Fruit fly (Drosophila melanogaster) whole organism: ENCODE results near the gene CG7512.

Source experiments
- CG8478 ChIP-seq: fragments of >200 bp; optimal IDR thresholded peaks from 2 replicates; lab custom pipeline; 2018; ENCODE audit warnings: inconsistent platforms
- Dll ChIP-seq: fragments of >200 bp; optimal IDR thresholded peaks from 2 replicates; lab custom pipeline; 2017
- EcR ChIP-seq, 2 experiments: fragments of >200 bp; optimal IDR thresholded peaks; 2 replicates each; lab custom pipeline; 2017; ENCODE audit warnings: missing biosample characterization in 2 of 2, missing genetic modification characterization in 2 of 2, missing genetic modification reagents in 2 of 2
- pan ChIP-seq: fragments of >200 bp; optimal IDR thresholded peaks from 2 replicates; lab custom pipeline; 2017
- psq ChIP-seq: fragments of >200 bp; optimal IDR thresholded peaks from 2 replicates; lab custom pipeline; 2017
- usp ChIP-seq: fragments of >200 bp; optimal IDR thresholded peaks from 2 replicates; lab custom pipeline; 2017; ENCODE audit warnings: missing biosample characterization, missing genetic modification characterization, mixed read lengths

Gene CG7512

dm6 chr3L:11533704-11534319 lies 20.3 kb downstream of the CG7512 start:
- TF ChIP-seq CG8478 (lab: Kevin White, UChicago) = no peak
- no peak for TF ChIP-seq EcR (GFP tag; optimal IDR thresholded peaks at IDR 0.05; lab: Kevin White, UChicago)
- TF ChIP-seq usp (GFP tag; lab: Kevin White, UChicago) = no peak
- no peak for TF ChIP-seq Dll (lab: Kevin White, UChicago)
- TF ChIP-seq pan (lab: Kevin White, UChicago) = no peak
- no peak for TF ChIP-seq psq

- no peak for TF ChIP-seq psq
- TF ChIP-seq CG8478 (lab: Kevin White, UChicago) = no peak
- TF ChIP-seq EcR (GFP tag; optimal IDR thresholded peaks at IDR 0.05; lab: Kevin White, UChicago) = no peak
- TF ChIP-seq pan (lab: Kevin White, UChicago) = no peak
- TF ChIP-seq Dll (lab: Kevin White, UChicago) = no peak
- no peak for TF ChIP-seq usp (GFP tag; lab: Kevin White, UChicago)
These were observed 21.1 kb downstream of the CG7512 start for dm6 chr3L:11534391-11535246.

DNA sequence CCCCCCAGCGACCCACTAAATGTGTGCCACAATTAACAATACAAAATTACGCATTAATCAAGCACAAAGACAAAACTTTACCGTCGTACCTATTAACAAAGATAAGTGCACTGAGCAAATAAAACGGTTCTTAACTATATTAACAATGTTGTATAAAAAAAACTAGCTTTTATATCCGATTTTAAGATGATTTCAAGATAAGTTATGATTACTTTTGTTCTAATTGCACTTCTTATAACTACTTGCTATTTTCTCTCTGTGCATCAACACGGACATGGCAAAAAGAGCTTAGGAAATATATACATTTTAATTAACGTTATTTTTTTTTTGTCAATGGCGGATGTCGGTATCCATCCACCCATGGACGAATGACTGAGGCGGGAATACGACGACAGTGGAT lies 22.6 kb downstream of the CG7512 start:
- TF ChIP-seq Dll (lab: Kevin White, UChicago) = no peak
- no peak for TF ChIP-seq pan (lab: Kevin White, UChicago)
- TF ChIP-seq psq = no peak
- TF ChIP-seq CG8478 (lab: Kevin White, UChicago) = no peak

DNA sequence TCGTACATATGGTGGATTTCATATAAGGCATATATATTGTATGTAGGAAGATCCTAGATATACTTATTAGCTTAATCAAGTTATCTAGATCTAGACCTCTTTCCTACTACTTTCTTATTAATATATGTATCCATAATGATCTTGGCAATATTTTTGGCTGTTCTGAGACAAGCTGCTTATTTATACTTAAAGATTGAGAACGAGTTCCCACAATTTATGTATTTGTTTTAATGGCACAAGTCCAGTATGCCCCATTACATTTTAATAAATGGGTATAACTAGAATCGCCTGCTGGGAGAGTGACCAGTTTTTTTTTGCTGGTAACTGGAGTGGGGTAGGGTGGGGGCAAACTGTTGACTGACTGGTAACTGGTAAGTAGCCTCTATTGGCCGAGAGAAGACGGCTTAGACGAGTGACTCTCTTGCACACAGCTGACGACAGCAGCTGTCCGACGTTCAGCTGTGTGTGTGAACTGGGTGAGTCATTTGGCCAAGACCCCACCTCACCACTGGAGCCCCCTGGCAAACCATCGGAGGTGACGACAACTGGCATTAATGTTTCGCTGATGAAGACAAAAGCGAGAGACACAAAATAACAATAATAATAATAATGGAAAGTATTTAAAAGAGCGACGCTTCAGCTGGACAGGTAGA lies 23.4 kb downstream of the CG7512 start:
- TF ChIP-seq EcR (GFP tag; optimal IDR thresholded peaks at IDR 0.05; lab: Kevin White, UChicago) = no peak
- TF ChIP-seq CG8478 (lab: Kevin White, UChicago) = no peak
- no peak for TF ChIP-seq pan (lab: Kevin White, UChicago)
- TF ChIP-seq usp (GFP tag; lab: Kevin White, UChicago) = no peak
- TF ChIP-seq psq = no peak

DNA sequence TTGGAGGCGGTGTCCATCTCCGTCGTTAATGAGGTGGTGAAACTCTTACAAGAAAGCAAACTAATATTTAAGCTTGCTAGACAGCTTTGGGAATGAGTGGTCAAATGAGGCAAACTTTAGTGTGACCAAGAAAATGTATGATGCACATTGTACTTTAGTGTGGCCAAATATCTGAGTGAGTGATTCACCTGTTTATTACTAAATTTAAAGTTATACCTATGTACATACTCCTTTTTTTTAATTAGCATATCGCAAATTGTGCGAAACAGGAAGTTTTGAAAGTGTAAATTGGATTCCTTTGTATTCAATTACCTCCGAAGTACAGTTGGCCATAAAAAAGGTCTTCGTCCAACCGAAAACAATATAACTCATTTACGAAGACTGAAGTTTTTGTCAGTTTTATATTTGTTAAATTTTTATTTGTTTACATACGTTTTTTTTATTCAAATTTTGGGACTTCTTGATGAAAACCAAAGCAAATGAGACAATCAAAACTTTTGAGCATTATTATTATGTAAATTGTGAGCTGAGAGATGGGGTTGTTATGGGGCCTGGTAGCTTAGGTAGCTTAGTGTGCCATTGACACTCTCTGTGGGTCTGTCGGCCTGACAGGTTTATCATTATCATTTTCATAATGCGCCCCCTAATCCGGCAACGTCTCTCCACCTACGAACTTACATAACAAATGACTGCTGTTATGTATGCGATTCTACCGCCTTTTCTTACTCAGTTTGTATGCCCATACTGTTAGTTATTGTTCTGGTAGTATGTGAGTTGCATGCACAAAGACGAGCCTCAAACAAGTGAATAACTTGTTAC lies 26.2 kb downstream of the CG7512 start:
- TF ChIP-seq pan (lab: Kevin White, UChicago) = no peak
- no peak for TF ChIP-seq psq

- no peak for TF ChIP-seq pan (lab: Kevin White, UChicago)
- no peak for TF ChIP-seq usp (GFP tag; lab: Kevin White, UChicago)
- TF ChIP-seq EcR (GFP tag; optimal IDR thresholded peaks at IDR 0.05; lab: Kevin White, UChicago) = no peak
- no peak for TF ChIP-seq Dll (lab: Kevin White, UChicago)
- TF ChIP-seq CG8478 (lab: Kevin White, UChicago) = no peak
- TF ChIP-seq psq = no peak
These were observed 26.8 kb downstream of the CG7512 start for dm6 chr3L:11540330-11540702.

DNA sequence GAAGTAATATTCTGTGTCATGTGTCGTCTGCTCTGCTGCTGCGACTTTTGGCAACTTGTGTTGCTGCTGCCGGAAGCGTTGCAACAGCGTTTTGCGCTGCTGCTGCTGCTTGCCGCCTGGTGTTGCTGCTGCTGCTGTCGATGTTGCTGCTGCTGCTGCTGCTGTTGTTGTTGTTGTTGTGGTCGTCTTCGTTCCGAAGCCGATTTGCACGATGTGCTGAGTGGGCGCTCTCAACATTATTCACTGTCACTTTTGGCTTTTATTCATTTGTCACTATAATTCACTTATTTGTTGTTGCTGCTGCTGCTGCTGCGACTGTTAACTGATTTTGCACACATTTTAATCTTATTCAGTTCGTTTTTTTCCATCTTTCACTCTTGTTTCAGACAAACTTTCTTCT lies 28.9 kb downstream of the CG7512 start:
- TF ChIP-seq psq = no peak
- TF ChIP-seq Dll (lab: Kevin White, UChicago) = no peak
- TF ChIP-seq CG8478 (lab: Kevin White, UChicago) = no peak
- no peak for TF ChIP-seq EcR (GFP tag; optimal IDR thresholded peaks at IDR 0.05; lab: Kevin White, UChicago)
- TF ChIP-seq pan (lab: Kevin White, UChicago) = no peak
- TF ChIP-seq usp (GFP tag; lab: Kevin White, UChicago) = no peak

DNA sequence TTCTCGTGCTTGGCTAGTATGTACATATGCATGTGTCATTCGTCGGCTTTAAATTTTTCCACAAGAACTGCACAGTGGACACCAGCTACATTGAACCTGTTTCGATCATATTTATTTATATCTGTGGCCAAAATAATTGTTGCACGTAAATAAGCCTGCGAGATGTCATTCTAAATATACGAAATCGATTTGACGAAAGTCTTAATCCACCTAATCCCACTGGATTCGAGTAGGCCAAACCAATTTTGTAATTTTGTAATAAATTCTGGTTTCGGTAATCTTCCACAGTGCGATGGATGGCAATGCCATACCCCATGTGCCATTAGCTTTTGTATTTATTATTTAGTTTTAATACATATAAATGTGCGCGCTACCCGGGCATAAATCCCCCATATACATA lies 29.4 kb downstream of the CG7512 start:
- TF ChIP-seq psq = no peak
- no peak for TF ChIP-seq Dll (lab: Kevin White, UChicago)
- no peak for TF ChIP-seq EcR (GFP tag; optimal IDR thresholded peaks at IDR 0.05; lab: Kevin White, UChicago)
- TF ChIP-seq CG8478 (lab: Kevin White, UChicago) = no peak
- no peak for TF ChIP-seq usp (GFP tag; lab: Kevin White, UChicago)
- TF ChIP-seq pan (lab: Kevin White, UChicago) = no peak

dm6 chr3L:11543681-11544299 lies 30.3 kb downstream of the CG7512 start:
- TF ChIP-seq Dll (lab: Kevin White, UChicago) = no peak
- no peak for TF ChIP-seq usp (GFP tag; lab: Kevin White, UChicago)
- TF ChIP-seq CG8478 (lab: Kevin White, UChicago) = no peak
- no peak for TF ChIP-seq psq
- no peak for TF ChIP-seq EcR (GFP tag; optimal IDR thresholded peaks at IDR 0.05; lab: Kevin White, UChicago)

DNA sequence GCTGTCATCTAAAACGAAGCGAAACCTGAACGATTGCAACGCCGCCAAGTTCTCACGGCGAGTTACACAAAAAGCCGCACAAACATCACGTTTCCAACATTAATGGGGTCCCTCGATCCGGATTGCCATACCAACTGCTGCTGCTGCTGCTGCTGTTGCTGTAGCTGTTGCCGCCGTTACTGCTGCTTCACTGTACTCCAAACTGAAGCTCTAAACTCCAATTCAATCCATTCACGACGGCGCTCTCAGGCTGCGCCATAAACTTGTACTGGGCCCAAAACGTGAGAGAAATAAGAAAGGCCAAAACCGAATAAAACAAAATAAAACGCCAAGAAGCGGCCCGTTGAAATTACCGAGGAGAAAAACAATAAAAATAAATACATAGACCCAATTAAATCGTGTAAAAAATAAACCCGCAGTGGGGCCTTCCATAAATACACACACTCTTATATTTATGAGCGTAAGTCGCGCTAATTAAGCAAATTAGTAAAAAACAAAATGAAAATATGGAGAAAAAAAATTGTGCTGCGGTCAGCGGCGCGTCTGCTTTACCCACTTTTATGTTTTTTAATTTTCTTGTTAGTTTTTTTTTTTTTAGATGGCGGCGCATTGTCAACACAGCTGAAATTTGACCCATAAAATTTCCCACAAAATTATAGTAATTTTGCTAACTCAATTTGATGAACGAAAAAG lies 33.9 kb downstream of the CG7512 start:
- no peak for TF ChIP-seq psq
- no peak for TF ChIP-seq pan (lab: Kevin White, UChicago)
- no peak for TF ChIP-seq Dll (lab: Kevin White, UChicago)
- no peak for TF ChIP-seq EcR (GFP tag; optimal IDR thresholded peaks at IDR 0.05; lab: Kevin White, UChicago)
- no peak for TF ChIP-seq usp (GFP tag; lab: Kevin White, UChicago)
- no peak for TF ChIP-seq CG8478 (lab: Kevin White, UChicago)
